Worm (Caenorhabditis elegans): ENCODE data around the gene F08D12.12.

F08D12.12 gene

ce11 chrII:2783380-2783779 lies 3.5 kb downstream of the F08D12.12 start:
- no peak for TF ChIP-seq tab-1 (GFP tag; IDR thresholded peaks at IDR 0.05)
- no peak for TF ChIP-seq T22C8.4 (GFP tag; IDR thresholded peaks at IDR 0.05)
- TF ChIP-seq med-1 (GFP tag; optimal IDR thresholded peaks at IDR 0.05; ENCODE audit: insufficient read depth) = no peak
- TF ChIP-seq ztf-23 (GFP tag; IDR thresholded peaks at IDR 0.05) = no peak
- TF ChIP-seq ref-1 (GFP tag; conservative IDR thresholded peaks at IDR 0.05) = no peak
- TF ChIP-seq flt-1 (GFP tag; IDR thresholded peaks at IDR 0.05) = no peak
- TF ChIP-seq cog-1 (tag; optimal IDR thresholded peaks at IDR 0.05) = no peak
- no peak for TF ChIP-seq ztf-29 (GFP tag; IDR thresholded peaks at IDR 0.05)
- no peak for TF ChIP-seq klf-2 (GFP tag; conservative IDR thresholded peaks at IDR 0.05)

ce11 chrII:2781355-2781754 lies 5.5 kb downstream of the F08D12.12 start, which contains the start of gene F08D12.2:
Gene F08D12.2 (plus strand): TSS chrII:2781655.
- no peak for TF ChIP-seq klf-2 (GFP tag; conservative IDR thresholded peaks at IDR 0.05)
- no peak for TF ChIP-seq T22C8.4 (GFP tag; IDR thresholded peaks at IDR 0.05)
- no peak for TF ChIP-seq ztf-23 (GFP tag; IDR thresholded peaks at IDR 0.05)
- TF ChIP-seq flt-1 (GFP tag; IDR thresholded peaks at IDR 0.05) = no peak
- no peak for TF ChIP-seq ztf-29 (GFP tag; IDR thresholded peaks at IDR 0.05)
- TF ChIP-seq ref-1 (GFP tag; conservative IDR thresholded peaks at IDR 0.05) = no peak

- no peak for TF ChIP-seq T22C8.4 (GFP tag; IDR thresholded peaks at IDR 0.05)
- TF ChIP-seq tab-1 (GFP tag; IDR thresholded peaks at IDR 0.05) = no peak
- TF ChIP-seq flt-1 (GFP tag; IDR thresholded peaks at IDR 0.05) = no peak
- no peak for TF ChIP-seq ztf-29 (GFP tag; IDR thresholded peaks at IDR 0.05)
- no peak for TF ChIP-seq cog-1 (tag; optimal IDR thresholded peaks at IDR 0.05)
- no peak for TF ChIP-seq ref-1 (GFP tag; conservative IDR thresholded peaks at IDR 0.05)
- TF ChIP-seq klf-2 (GFP tag; conservative IDR thresholded peaks at IDR 0.05) = no peak
- TF ChIP-seq ztf-23 (GFP tag; IDR thresholded peaks at IDR 0.05) = no peak
- TF ChIP-seq med-1 (GFP tag; optimal IDR thresholded peaks at IDR 0.05; ENCODE audit: insufficient read depth) = no peak
These were observed 6.1 kb downstream of the F08D12.12 start for ce11 chrII:2780804-2781203.

ce11 chrII:2779253-2779652 lies 7.6 kb downstream of the F08D12.12 start, which contains the start of gene F08D12.3:
Gene F08D12.3 (plus strand): TSS chrII:2779553.
- TF ChIP-seq flt-1 (GFP tag; IDR thresholded peaks at IDR 0.05) (no peak), med-1 (GFP tag; optimal IDR thresholded peaks at IDR 0.05; ENCODE audit: insufficient read depth) (no peak), ref-1 (GFP tag; conservative IDR thresholded peaks at IDR 0.05) (no peak), cog-1 (tag; optimal IDR thresholded peaks at IDR 0.05) (no peak), ztf-29 (GFP tag; IDR thresholded peaks at IDR 0.05) (no peak), T22C8.4 (GFP tag; IDR thresholded peaks at IDR 0.05) (no peak)

- TF ChIP-seq tab-1 (GFP tag; IDR thresholded peaks at IDR 0.05) (no peak), ztf-29 (GFP tag; IDR thresholded peaks at IDR 0.05) (no peak), cog-1 (tag; optimal IDR thresholded peaks at IDR 0.05) (no peak), med-1 (GFP tag; optimal IDR thresholded peaks at IDR 0.05; ENCODE audit: insufficient read depth) (no peak), ztf-23 (GFP tag; IDR thresholded peaks at IDR 0.05) (no peak), ref-1 (GFP tag; conservative IDR thresholded peaks at IDR 0.05) (no peak), klf-2 (GFP tag; conservative IDR thresholded peaks at IDR 0.05) (no peak), T22C8.4 (GFP tag; IDR thresholded peaks at IDR 0.05) (no peak), flt-1 (GFP tag; IDR thresholded peaks at IDR 0.05) (no peak)
These were observed 9.0 kb downstream of the F08D12.12 start, which contains the start of gene F08D12.4 for ce11 chrII:2777846-2778245. Gene F08D12.4 (plus strand): TSS chrII:2778146.

- TF ChIP-seq ztf-29 (GFP tag; IDR thresholded peaks at IDR 0.05) (no peak), med-1 (GFP tag; optimal IDR thresholded peaks at IDR 0.05; ENCODE audit: insufficient read depth) (no peak), ztf-23 (GFP tag; IDR thresholded peaks at IDR 0.05) (no peak), T22C8.4 (GFP tag; IDR thresholded peaks at IDR 0.05) (no peak), tab-1 (GFP tag; IDR thresholded peaks at IDR 0.05) (no peak), cog-1 (tag; optimal IDR thresholded peaks at IDR 0.05) (no peak), klf-2 (GFP tag; conservative IDR thresholded peaks at IDR 0.05) (no peak), flt-1 (GFP tag; IDR thresholded peaks at IDR 0.05) (no peak), ref-1 (GFP tag; conservative IDR thresholded peaks at IDR 0.05) (no peak)
These were observed 12.0 kb downstream of the F08D12.12 start, which contains the start of gene fbxb-111 for ce11 chrII:2774904-2775303. Gene fbxb-111 (minus strand): TSS chrII:2775004.

ce11 chrII:2773534-2773933 lies 13.3 kb downstream of the F08D12.12 start, which contains the start of gene sdz-9:
Gene sdz-9 (minus strand): TSS chrII:2773634.
- TF ChIP-seq med-1 (GFP tag; optimal IDR thresholded peaks at IDR 0.05; ENCODE audit: insufficient read depth) = no peak
- TF ChIP-seq ztf-23 (GFP tag; IDR thresholded peaks at IDR 0.05) = no peak
- TF ChIP-seq klf-2 (GFP tag; conservative IDR thresholded peaks at IDR 0.05) = no peak
- no peak for TF ChIP-seq flt-1 (GFP tag; IDR thresholded peaks at IDR 0.05)
- no peak for TF ChIP-seq cog-1 (tag; optimal IDR thresholded peaks at IDR 0.05)
- TF ChIP-seq ztf-29 (GFP tag; IDR thresholded peaks at IDR 0.05) = no peak
- no peak for TF ChIP-seq tab-1 (GFP tag; IDR thresholded peaks at IDR 0.05)

- TF ChIP-seq klf-2 (GFP tag; conservative IDR thresholded peaks at IDR 0.05) (no peak), med-1 (GFP tag; optimal IDR thresholded peaks at IDR 0.05; ENCODE audit: insufficient read depth) (no peak), cog-1 (tag; optimal IDR thresholded peaks at IDR 0.05) (no peak), flt-1 (GFP tag; IDR thresholded peaks at IDR 0.05) (no peak), ztf-29 (GFP tag; IDR thresholded peaks at IDR 0.05) (no peak), T22C8.4 (GFP tag; IDR thresholded peaks at IDR 0.05) (no peak), ztf-23 (GFP tag; IDR thresholded peaks at IDR 0.05) (no peak)
These were observed 14.7 kb downstream of the F08D12.12 start, which contains the start of gene sdz-10 for ce11 chrII:2772166-2772565. Gene sdz-10 (minus strand): TSS chrII:2772266.

ce11 chrII:2770788-2771187 lies 16.1 kb downstream of the F08D12.12 start, which contains the start of gene fbxb-105:
Gene fbxb-105 (minus strand): TSS chrII:2770888.
- no peak for TF ChIP-seq ztf-23 (GFP tag; IDR thresholded peaks at IDR 0.05)
- no peak for TF ChIP-seq ztf-29 (GFP tag; IDR thresholded peaks at IDR 0.05)
- TF ChIP-seq med-1 (GFP tag; optimal IDR thresholded peaks at IDR 0.05; ENCODE audit: insufficient read depth) = no peak
- TF ChIP-seq ref-1 (GFP tag; conservative IDR thresholded peaks at IDR 0.05) = no peak
- TF ChIP-seq T22C8.4 (GFP tag; IDR thresholded peaks at IDR 0.05) = no peak
- TF ChIP-seq cog-1 (tag; optimal IDR thresholded peaks at IDR 0.05) = no peak
- no peak for TF ChIP-seq tab-1 (GFP tag; IDR thresholded peaks at IDR 0.05)

ce11 chrII:2769021-2769420 lies 17.9 kb downstream of the F08D12.12 start, which contains the start of gene F08D12.7:
Gene F08D12.7 (minus strand): TSS chrII:2769121.
- TF ChIP-seq ztf-23 (GFP tag; IDR thresholded peaks at IDR 0.05) (no peak), klf-2 (GFP tag; conservative IDR thresholded peaks at IDR 0.05) (no peak), ztf-29 (GFP tag; IDR thresholded peaks at IDR 0.05) (no peak), tab-1 (GFP tag; IDR thresholded peaks at IDR 0.05) (no peak)

Data from whole organism, midembryonic.